Fruit fly (Drosophila melanogaster): ENCODE measurements around the gene CG13295.

- TF ChIP-seq ey (GFP tag; optimal IDR thresholded peaks at IDR 0.05) (no peak), OdsH (GFP tag; optimal IDR thresholded peaks at IDR 0.05) (no peak), Mio (GFP tag; optimal IDR thresholded peaks at IDR 0.05) (no peak), lola (GFP tag; optimal IDR thresholded peaks at IDR 0.05) (no peak), brk (GFP tag; optimal IDR thresholded peaks at IDR 0.05) (no peak), Sp1 (GFP tag; optimal IDR thresholded peaks at IDR 0.05) (no peak), Jra (GFP tag; optimal IDR thresholded peaks at IDR 0.05) (no peak), usp (GFP tag; optimal IDR thresholded peaks at IDR 0.05) (no peak), fru (GFP tag; optimal IDR thresholded peaks at IDR 0.05) (no peak), h (GFP tag; optimal IDR thresholded peaks at IDR 0.05) (no peak)
These were observed 9.4 kb upstream of the CG13295 start for dm6 chr3L:6084446-6084845.

Data from whole organism, wandering third instar larva.